Worm (Caenorhabditis elegans) whole organism, L2 larva: ENCODE results near the gene F01G12.18.

Experiments
- C34F6.9 ChIP-seq: fragments of 150-350 bp; optimal IDR thresholded peaks from 2 replicates; lab custom pipeline; 2014; ENCODE audit warnings: missing biosample characterization, missing genetic modification characterization
- F13H6.1 ChIP-seq: sonication (generic microtip); optimal IDR thresholded peaks from 2 replicates; lab custom pipeline; 2016; ENCODE audit warnings: missing genetic modification characterization, missing compliant biosample characterization
- R02D3.7 ChIP-seq: fragments of 150-350 bp; optimal IDR thresholded peaks from 2 replicates; lab custom pipeline; 2014; ENCODE audit warnings: missing biosample characterization, missing genetic modification characterization
- Y55F3AM.14 ChIP-seq: fragments of 200-800 bp; sonication (Bioruptor generic); optimal IDR thresholded peaks from 2 replicates; lab custom pipeline; 2018; ENCODE audit warnings: mild to moderate bottlenecking, missing genetic modification characterization, missing compliant biosample characterization
- ZK546.5 ChIP-seq: sonication (generic microtip); optimal IDR thresholded peaks from 2 replicates; lab custom pipeline; 2017; ENCODE audit warnings: missing biosample characterization, missing genetic modification characterization
- aly-2 ChIP-seq: fragments of 150-350 bp; optimal IDR thresholded peaks from 2 replicates; lab custom pipeline; 2014; ENCODE audit warnings: missing biosample characterization, missing genetic modification characterization
- ama-1 ChIP-seq: fragments of 150-350 bp; optimal IDR thresholded peaks from 2 replicates; lab custom pipeline; 2018; ENCODE audit warnings: inconsistent platforms
- ceh-16 ChIP-seq: fragments of 150-350 bp; optimal IDR thresholded peaks from 2 replicates; lab custom pipeline; 2014; ENCODE audit warnings: missing biosample characterization, missing genetic modification characterization
- ceh-82 ChIP-seq: fragments of 150-350 bp; optimal IDR thresholded peaks from 2 replicates; lab custom pipeline; 2014; ENCODE audit warnings: missing biosample characterization, missing genetic modification characterization
- crh-2 ChIP-seq: sonication (generic microtip); optimal IDR thresholded peaks from 2 replicates; lab custom pipeline; 2017; ENCODE audit warnings: missing biosample characterization, missing genetic modification characterization
- elt-1 ChIP-seq: fragments of 150-350 bp; optimal IDR thresholded peaks from 2 replicates; lab custom pipeline; 2014; ENCODE audit warnings: missing biosample characterization, missing genetic modification characterization
- fos-1 ChIP-seq: fragments of 150-350 bp; optimal IDR thresholded peaks from 2 replicates; lab custom pipeline; 2014; ENCODE audit warnings: missing biosample characterization, missing genetic modification characterization
- gmeb-1 ChIP-seq: fragments of 150-350 bp; optimal IDR thresholded peaks from 2 replicates; lab custom pipeline; 2014; ENCODE audit warnings: missing biosample characterization, missing genetic modification characterization
- lin-11 ChIP-seq: fragments of 150-350 bp; sonication (generic microtip); optimal IDR thresholded peaks from 2 replicates; lab custom pipeline; 2014; ENCODE audit warnings: missing biosample characterization, missing genetic modification characterization, inconsistent platforms, mixed read lengths
- lsy-2 ChIP-seq, 2 experiments: fragments of 150-350 bp in 1 of 2; sonication (generic microtip) in 1 of 2; optimal IDR thresholded peaks; 2 replicates each; lab custom pipeline; 2014 to 2017; ENCODE audit warnings: missing biosample characterization in 2 of 2, missing genetic modification characterization in 2 of 2
- mdl-1 ChIP-seq, 2 experiments: fragments of 150-350 bp in 1 of 2; sonication (generic microtip) in 1 of 2; optimal IDR thresholded peaks; 2 replicates each; lab custom pipeline; 2017; ENCODE audit warnings: missing biosample characterization in 2 of 2, missing genetic modification characterization in 2 of 2
- nhr-10 ChIP-seq: sonication (generic microtip); optimal IDR thresholded peaks from 2 replicates; lab custom pipeline; 2017; ENCODE audit warnings: missing biosample characterization, missing genetic modification characterization
- nhr-11 ChIP-seq: fragments of 150-350 bp; optimal IDR thresholded peaks from 2 replicates; lab custom pipeline; 2014; ENCODE audit warnings: missing biosample characterization, missing genetic modification characterization
- nhr-12 ChIP-seq: fragments of 150-350 bp; optimal IDR thresholded peaks from 2 replicates; lab custom pipeline; 2014; ENCODE audit warnings: missing biosample characterization, missing genetic modification characterization
- nhr-129 ChIP-seq: fragments of 150-350 bp; optimal IDR thresholded peaks from 2 replicates; lab custom pipeline; 2014; ENCODE audit warnings: missing biosample characterization, missing genetic modification characterization
- nhr-6 ChIP-seq: fragments of 150-350 bp; optimal IDR thresholded peaks from 2 replicates; lab custom pipeline; 2014; ENCODE audit warnings: missing biosample characterization, missing genetic modification characterization
- nhr-77 ChIP-seq: fragments of 150-350 bp; optimal IDR thresholded peaks from 2 replicates; lab custom pipeline; 2014; ENCODE audit warnings: missing biosample characterization, missing genetic modification characterization
- peb-1 ChIP-seq: fragments of 150-350 bp; optimal IDR thresholded peaks from 2 replicates; lab custom pipeline; 2014; ENCODE audit warnings: missing biosample characterization, missing genetic modification characterization
- sem-4 ChIP-seq: fragments of 150-350 bp; optimal IDR thresholded peaks from 2 replicates; lab custom pipeline; 2014; ENCODE audit warnings: missing biosample characterization, missing genetic modification reagents, missing genetic modification characterization
- sma-3 ChIP-seq: sonication (generic microtip); optimal IDR thresholded peaks from 2 replicates; lab custom pipeline; 2016; ENCODE audit warnings: missing genetic modification reagents, missing genetic modification characterization, missing compliant biosample characterization
- sma-9 ChIP-seq, 2 experiments: fragments of 150-350 bp in 1 of 2; sonication (generic microtip) in 1 of 2; optimal IDR thresholded peaks; 2 replicates each; lab custom pipeline; 2014 to 2016; ENCODE audit warnings: missing genetic modification characterization in 2 of 2, mild to moderate bottlenecking in 1 of 2, missing biosample characterization in 1 of 2, missing compliant biosample characterization in 1 of 2, missing genetic modification reagents in 1 of 2, moderate library complexity in 1 of 2
- unc-39 ChIP-seq: fragments of 150-350 bp; optimal IDR thresholded peaks from 2 replicates; lab custom pipeline; 2014; ENCODE audit warnings: missing biosample characterization, missing genetic modification characterization
- unc-55 ChIP-seq: fragments of 150-350 bp; sonication (generic microtip); optimal IDR thresholded peaks from 3 replicates; lab custom pipeline; 2014; ENCODE audit warnings: missing biosample characterization, missing genetic modification reagents, missing genetic modification characterization
- unc-62 ChIP-seq: fragments of 150-350 bp; optimal IDR thresholded peaks from 2 replicates; lab custom pipeline; 2014; ENCODE audit warnings: missing biosample characterization, missing genetic modification reagents, missing genetic modification characterization
- ztf-1 ChIP-seq: fragments of 200-800 bp; sonication (Bioruptor generic); conservative IDR thresholded peaks from 2 replicates; pipeline ENCODE4 v1.3.6; 2022; ENCODE audit warnings: missing genetic modification characterization, missing compliant biosample characterization
- ztf-11 ChIP-seq: sonication (generic microtip); optimal IDR thresholded peaks from 2 replicates; lab custom pipeline; 2017; ENCODE audit warnings: missing biosample characterization, missing genetic modification characterization
- ztf-4 ChIP-seq: fragments of 150-350 bp; optimal IDR thresholded peaks from 2 replicates; lab custom pipeline; 2014; ENCODE audit warnings: missing biosample characterization, missing genetic modification characterization

F01G12.18 gene

ce11 chrX:16404815-16405214 lies 6.5 kb upstream of the F01G12.18 start:
- TF ChIP-seq fos-1 (tag; lab: Kevin White, UChicago) (peak; percentile 41), ztf-4 (tag; lab: Kevin White, UChicago) (no peak), sma-3 (GFP tag; lab: Kevin White, UChicago) (peak; percentile 35), gmeb-1 (peak; percentile 31), nhr-129 (peak; percentile 63), crh-2 (tag; lab: Kevin White, UChicago) (peak; percentile 38)
- TF ChIP-seq, all 48 proteins: peak for 5

DNA sequence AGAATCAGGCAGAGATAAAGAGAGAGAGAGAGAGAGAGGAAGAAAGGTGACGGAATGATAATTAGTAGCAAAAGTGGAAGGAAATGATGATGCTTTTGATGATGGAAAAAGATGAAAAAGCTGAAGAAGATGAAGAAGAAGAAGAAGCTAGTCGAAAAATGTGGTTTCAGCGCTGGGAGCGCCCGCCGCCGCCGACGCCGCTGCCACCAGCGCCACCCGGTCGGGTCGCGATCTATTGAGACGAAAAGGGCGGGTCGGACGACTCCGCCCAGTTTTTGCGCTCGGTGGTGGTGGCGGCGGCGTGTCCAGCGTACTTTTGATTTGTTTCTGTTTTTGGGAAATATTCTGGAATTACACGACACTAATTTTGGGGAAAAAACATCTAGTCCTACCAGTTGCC lies 5.2 kb upstream of the F01G12.18 start:
- TF ChIP-seq nhr-129 (no peak), unc-55 (GFP tag; lab: Kevin White, UChicago) (peak; percentile 29), Y55F3AM.14 (no peak), elt-1 (no peak)

DNA sequence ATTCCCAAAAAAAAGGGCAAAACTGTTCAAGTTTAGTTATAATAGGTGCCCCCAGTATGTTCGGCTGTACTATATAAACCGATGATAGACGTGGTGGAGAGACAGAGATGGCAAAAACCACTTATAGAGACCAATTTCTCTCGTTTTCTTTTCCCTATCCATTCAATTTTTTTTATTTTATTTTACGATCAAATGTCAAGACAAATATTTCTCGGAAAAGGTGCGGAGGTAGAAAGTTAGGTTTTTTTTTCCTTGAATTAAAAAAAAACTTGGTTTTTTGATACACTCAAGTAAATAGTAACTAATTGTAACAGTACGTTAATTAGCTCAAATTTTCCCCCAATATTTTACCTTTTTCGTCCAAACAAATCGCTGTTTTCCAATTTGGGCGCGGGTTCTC lies 4.5 kb upstream of the F01G12.18 start:
- TF ChIP-seq ztf-1 (GFP tag; lab: Robert Waterston, UW), result no peak
- no peak for TF ChIP-seq sem-4 (tag; lab: Kevin White, UChicago)
- no peak for TF ChIP-seq aly-2 (tag; lab: Kevin White, UChicago)
- TF ChIP-seq unc-62 (GFP tag; lab: Kevin White, UChicago), result no peak
- peak; percentile 25 for TF ChIP-seq F13H6.1 (tag; lab: Kevin White, UChicago)
- TF ChIP-seq R02D3.7 (tag; lab: Kevin White, UChicago), result no peak

DNA sequence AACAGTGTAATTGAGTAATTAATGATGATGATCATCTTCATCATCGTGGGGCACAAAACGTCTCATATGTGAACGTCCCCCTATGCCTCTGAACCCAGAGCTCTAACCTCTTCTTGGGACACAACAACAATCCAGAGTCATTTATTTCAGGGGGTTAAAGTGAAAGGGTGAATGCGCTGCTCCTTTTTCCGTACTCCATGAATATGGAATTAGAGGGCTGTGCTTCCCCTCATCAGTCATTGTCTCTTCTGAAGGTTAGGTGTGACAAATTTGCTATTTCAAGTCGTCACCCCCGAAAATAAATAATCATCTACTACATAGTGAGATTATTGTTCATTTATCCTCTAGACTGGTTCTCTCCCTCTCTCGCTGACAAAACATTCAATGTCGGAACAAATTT lies 4.0 kb upstream of the F01G12.18 start:
- TF ChIP-seq ZK546.5 (tag; lab: Kevin White, UChicago) (no peak), crh-2 (tag; lab: Kevin White, UChicago) (no peak)

- TF ChIP-seq C34F6.9, result no peak
- no peak for TF ChIP-seq peb-1 (tag; lab: Kevin White, UChicago)
- no peak for TF ChIP-seq nhr-11 (tag; lab: Kevin White, UChicago)
These were observed 2.6 kb upstream of the F01G12.18 start for ce11 chrX:16400897-16401296.

ce11 chrX:16392107-16392506 lies 6.2 kb downstream of the F01G12.18 start:
- no peak for TF ChIP-seq nhr-77 (tag; lab: Kevin White, UChicago)
- peak; percentile 33 for TF ChIP-seq C34F6.9
- TF ChIP-seq lin-11 (tag; lab: Kevin White, UChicago), result no peak
- TF ChIP-seq nhr-6 (tag; lab: Kevin White, UChicago), result no peak
- peak in 1 of 2 experiments; percentile 30 for TF ChIP-seq lsy-2 (tag; optimal IDR thresholded peaks at IDR 0.05; lab: Kevin White, UChicago)
- TF ChIP-seq elt-1, result no peak
- TF ChIP-seq mdl-1 (tag; optimal IDR thresholded peaks at IDR 0.05; lab: Kevin White, UChicago), result no peak
- no peak for TF ChIP-seq nhr-10 (tag; lab: Kevin White, UChicago)
- peak; percentile 63 for TF ChIP-seq sma-9 (GFP tag; optimal IDR thresholded peaks at IDR 0.05; lab: Kevin White, UChicago)
- TF ChIP-seq sma-9 (tag; optimal IDR thresholded peaks at IDR 0.05; lab: Kevin White, UChicago), result no peak
- TF ChIP-seq ztf-11, result no peak
- TF ChIP-seq ceh-16 (tag; lab: Kevin White, UChicago), result no peak
- TF ChIP-seq F13H6.1 (tag; lab: Kevin White, UChicago), result peak; percentile 84
- TF ChIP-seq gmeb-1, result no peak
- TF ChIP-seq ama-1 (lab: Kevin White, UChicago), result no peak
- TF ChIP-seq crh-2 (tag; lab: Kevin White, UChicago), result no peak
- TF ChIP-seq unc-62 (GFP tag; lab: Kevin White, UChicago), result no peak
- TF ChIP-seq ceh-82 (tag; lab: Kevin White, UChicago), result no peak
- TF ChIP-seq unc-39 (tag; lab: Kevin White, UChicago), result no peak
- TF ChIP-seq ztf-4 (tag; lab: Kevin White, UChicago), result no peak
- TF ChIP-seq nhr-12, result no peak
- TF ChIP-seq fos-1 (tag; lab: Kevin White, UChicago), result peak; percentile 4
- TF ChIP-seq nhr-129, result peak; percentile 52
